Fruit fly (Drosophila melanogaster) whole organism, prepupa: ENCODE results near the gene CG13312.

Source experiments
- Blimp-1 ChIP-seq: fragments of 200-800 bp; sonication (Bioruptor generic); optimal IDR thresholded peaks from 3 replicates; lab custom pipeline; 2017; ENCODE audit warnings: missing biosample characterization, missing genetic modification characterization, mild to moderate bottlenecking, moderate library complexity, missing genetic modification reagents
- CG10631 ChIP-seq: fragments of 200-800 bp; sonication (Bioruptor generic); optimal IDR thresholded peaks from 2 replicates; lab custom pipeline; 2016; ENCODE audit warnings: missing biosample characterization, missing genetic modification characterization
- CG10669 ChIP-seq: fragments of 200-800 bp; sonication (Bioruptor generic); optimal IDR thresholded peaks from 3 replicates; lab custom pipeline; 2018; ENCODE audit warnings: missing biosample characterization, mild to moderate bottlenecking, missing genetic modification characterization, moderate library complexity
- CG11294 ChIP-seq: fragments of 200-800 bp; sonication (Bioruptor generic); IDR thresholded peaks from 2 replicates; pipeline ENCODE4 v1.3.6; 2022; ENCODE audit warnings: missing biosample characterization, missing genetic modification characterization
- CG11762 ChIP-seq: fragments of 200-800 bp; sonication (Bioruptor generic); optimal IDR thresholded peaks from 3 replicates; lab custom pipeline; 2016; ENCODE audit warnings: missing biosample characterization, missing genetic modification characterization; ENCODE audit not compliant: insufficient read depth
- CG11902 ChIP-seq: fragments of 200-800 bp; sonication (Bioruptor generic); optimal IDR thresholded peaks from 3 replicates; lab custom pipeline; 2016; ENCODE audit warnings: missing biosample characterization, missing genetic modification characterization
- CG15336 ChIP-seq: fragments of 200-800 bp; sonication (Bioruptor generic); IDR thresholded peaks from 2 replicates; pipeline ENCODE4 v1.3.6; 2022; ENCODE audit warnings: missing biosample characterization, missing genetic modification characterization
- CG1621 ChIP-seq: fragments of 200-800 bp; sonication (Bioruptor generic); optimal IDR thresholded peaks from 3 replicates; lab custom pipeline; 2018; ENCODE audit warnings: missing biosample characterization, mild to moderate bottlenecking, missing genetic modification characterization
- CG16779 ChIP-seq: fragments of 200-800 bp; sonication (Bioruptor generic); optimal IDR thresholded peaks from 3 replicates; lab custom pipeline; 2017; ENCODE audit warnings: missing biosample characterization, mild to moderate bottlenecking, missing genetic modification characterization
- CG3032 ChIP-seq: fragments of 200-800 bp; optimal IDR thresholded peaks from 2 replicates; lab custom pipeline; 2019; ENCODE audit warnings: missing biosample characterization, mild to moderate bottlenecking, missing genetic modification characterization, moderate library complexity
- CG31627 ChIP-seq: fragments of 200-800 bp; sonication (Bioruptor generic); optimal IDR thresholded peaks from 3 replicates; lab custom pipeline; 2016; ENCODE audit warnings: missing biosample characterization, missing genetic modification characterization
- CG34406 ChIP-seq: fragments of 200-800 bp; sonication (Bioruptor generic); optimal IDR thresholded peaks from 3 replicates; lab custom pipeline; 2016; ENCODE audit warnings: missing biosample characterization, missing genetic modification characterization
- CG3919 ChIP-seq: fragments of 200-800 bp; sonication (Bioruptor generic); optimal IDR thresholded peaks from 3 replicates; lab custom pipeline; 2016; ENCODE audit warnings: missing biosample characterization, missing genetic modification characterization
- CG6276 ChIP-seq: fragments of 200-800 bp; sonication (Bioruptor generic); optimal IDR thresholded peaks from 2 replicates; lab custom pipeline; 2017; ENCODE audit warnings: missing biosample characterization, mild to moderate bottlenecking, missing genetic modification characterization
- CG6808 ChIP-seq: fragments of 200-800 bp; sonication (Bioruptor generic); optimal IDR thresholded peaks from 3 replicates; lab custom pipeline; 2017; ENCODE audit warnings: missing biosample characterization, missing genetic modification characterization, mild to moderate bottlenecking, moderate library complexity, missing genetic modification reagents
- CG6854 ChIP-seq: fragments of 200-800 bp; sonication (Bioruptor generic); optimal IDR thresholded peaks from 2 replicates; lab custom pipeline; 2017; ENCODE audit warnings: missing biosample characterization, mild to moderate bottlenecking, missing genetic modification characterization
- CG7368 ChIP-seq: fragments of 200-800 bp; sonication (Bioruptor generic); optimal IDR thresholded peaks from 3 replicates; lab custom pipeline; 2016; ENCODE audit warnings: missing biosample characterization, missing genetic modification characterization
- CG9139 ChIP-seq: fragments of 200-800 bp; sonication (Bioruptor generic); optimal IDR thresholded peaks from 3 replicates; lab custom pipeline; 2017; ENCODE audit warnings: missing biosample characterization, mild to moderate bottlenecking, missing genetic modification characterization
- Eip75B ChIP-seq: fragments of 200-800 bp; sonication (Bioruptor generic); optimal IDR thresholded peaks from 3 replicates; lab custom pipeline; 2016; ENCODE audit warnings: missing biosample characterization, missing genetic modification characterization
- Eip78C ChIP-seq: fragments of 200-800 bp; sonication (Bioruptor generic); peaks from one replicate; lab custom pipeline; 2016; ENCODE audit warnings: missing biosample characterization, missing genetic modification characterization
- Eip93F ChIP-seq: fragments of 200-800 bp; sonication (Bioruptor generic); optimal IDR thresholded peaks from 2 replicates; lab custom pipeline; 2016; ENCODE audit warnings: missing biosample characterization, mild to moderate bottlenecking, missing genetic modification characterization
- Ets21C ChIP-seq: fragments of 200-800 bp; sonication (Bioruptor generic); optimal IDR thresholded peaks from 3 replicates; lab custom pipeline; 2016; ENCODE audit warnings: missing biosample characterization, missing genetic modification characterization
- Ets96B ChIP-seq: fragments of 200-800 bp; optimal IDR thresholded peaks from 2 replicates; lab custom pipeline; 2019; ENCODE audit warnings: missing biosample characterization, mild to moderate bottlenecking, missing genetic modification characterization, moderate library complexity
- Hr38 ChIP-seq: sonication (Bioruptor generic); optimal IDR thresholded peaks from 2 replicates; lab custom pipeline; 2016; ENCODE audit warnings: missing biosample characterization, missing genetic modification characterization
- Hr39 ChIP-seq: fragments of 200-800 bp; sonication (Bioruptor generic); optimal IDR thresholded peaks from 2 replicates; lab custom pipeline; 2016; ENCODE audit warnings: missing biosample characterization, missing genetic modification characterization
- Hr4 ChIP-seq: fragments of 200-800 bp; sonication (Bioruptor generic); optimal IDR thresholded peaks from 3 replicates; lab custom pipeline; 2016; ENCODE audit warnings: missing biosample characterization, missing genetic modification characterization
- Lpt ChIP-seq: fragments of 200-800 bp; sonication (Bioruptor generic); optimal IDR thresholded peaks from 3 replicates; lab custom pipeline; 2016; ENCODE audit warnings: missing biosample characterization, missing genetic modification characterization
- Met ChIP-seq: fragments of 200-800 bp; sonication (Bioruptor generic); optimal IDR thresholded peaks from 3 replicates; lab custom pipeline; 2016; ENCODE audit warnings: missing biosample characterization, missing genetic modification characterization
- OdsH ChIP-seq: fragments of 200-800 bp; sonication (Bioruptor generic); optimal IDR thresholded peaks from 3 replicates; lab custom pipeline; 2016; ENCODE audit warnings: missing biosample characterization, missing genetic modification characterization
- Smox ChIP-seq: fragments of 200-800 bp; sonication (Bioruptor generic); optimal IDR thresholded peaks from 3 replicates; lab custom pipeline; 2016; ENCODE audit warnings: missing biosample characterization, missing genetic modification characterization
- Sox102F ChIP-seq: fragments of 200-800 bp; sonication (Bioruptor generic); optimal IDR thresholded peaks from 2 replicates; lab custom pipeline; 2016; ENCODE audit warnings: missing biosample characterization, mild to moderate bottlenecking, missing genetic modification characterization
- Sox14 ChIP-seq: fragments of 200-800 bp; sonication (Bioruptor generic); optimal IDR thresholded peaks from 3 replicates; lab custom pipeline; 2016; ENCODE audit warnings: missing biosample characterization, missing genetic modification characterization
- Sox15 ChIP-seq: fragments of 200-800 bp; sonication (Bioruptor generic); optimal IDR thresholded peaks from 3 replicates; lab custom pipeline; 2016; ENCODE audit warnings: missing biosample characterization, missing genetic modification characterization
- achi ChIP-seq: fragments of 200-800 bp; sonication (Bioruptor generic); optimal IDR thresholded peaks from 3 replicates; lab custom pipeline; 2016; ENCODE audit warnings: missing biosample characterization, missing genetic modification characterization
- acj6 ChIP-seq: fragments of 200-800 bp; sonication (Bioruptor generic); optimal IDR thresholded peaks from 3 replicates; lab custom pipeline; 2016; ENCODE audit warnings: missing biosample characterization, missing genetic modification characterization
- cyc ChIP-seq: fragments of 200-800 bp; sonication (Bioruptor generic); optimal IDR thresholded peaks from 3 replicates; lab custom pipeline; 2016; ENCODE audit warnings: missing biosample characterization, missing genetic modification characterization
- dac ChIP-seq: fragments of 200-800 bp; sonication (Bioruptor generic); optimal IDR thresholded peaks from 2 replicates; lab custom pipeline; 2017; ENCODE audit warnings: missing biosample characterization, mild to moderate bottlenecking, missing genetic modification characterization
- dsx ChIP-seq: fragments of 200-800 bp; optimal IDR thresholded peaks from 3 replicates; lab custom pipeline; 2019; ENCODE audit warnings: missing biosample characterization, mild to moderate bottlenecking, missing genetic modification characterization, moderate library complexity; ENCODE audit not compliant: poor library complexity, severe bottlenecking
- eg ChIP-seq: fragments of 200-800 bp; sonication (Bioruptor generic); IDR thresholded peaks from 3 replicates; pipeline ENCODE4 v1.3.6; 2022; ENCODE audit warnings: missing biosample characterization, missing genetic modification characterization
- esn ChIP-seq: fragments of 200-800 bp; sonication (Bioruptor generic); optimal IDR thresholded peaks from 2 replicates; lab custom pipeline; 2016; ENCODE audit warnings: missing biosample characterization, mild to moderate bottlenecking, missing genetic modification characterization, moderate library complexity
- fd59A ChIP-seq: fragments of 200-800 bp; sonication (Bioruptor generic); optimal IDR thresholded peaks from 2 replicates; lab custom pipeline; 2017; ENCODE audit warnings: missing biosample characterization, mild to moderate bottlenecking, missing genetic modification characterization, missing genetic modification reagents
- fd85E ChIP-seq: fragments of 200-800 bp; sonication (Bioruptor generic); optimal IDR thresholded peaks from 3 replicates; lab custom pipeline; 2016; ENCODE audit warnings: missing biosample characterization, missing genetic modification characterization
- fkh ChIP-seq: fragments of 200-800 bp; sonication (Bioruptor generic); optimal IDR thresholded peaks from 3 replicates; lab custom pipeline; 2017; ENCODE audit warnings: missing biosample characterization, mild to moderate bottlenecking, missing genetic modification characterization, moderate library complexity
- lz ChIP-seq: fragments of 200-800 bp; sonication (Bioruptor generic); optimal IDR thresholded peaks from 3 replicates; lab custom pipeline; 2016; ENCODE audit warnings: missing biosample characterization, missing genetic modification characterization
- pdm3 ChIP-seq: fragments of 200-800 bp; sonication (Bioruptor generic); optimal IDR thresholded peaks from 3 replicates; lab custom pipeline; 2016; ENCODE audit warnings: missing biosample characterization, missing genetic modification characterization
- salr ChIP-seq, 2 experiments: fragments of 200-800 bp; sonication (Bioruptor generic); optimal IDR thresholded peaks; 3 replicates each; lab custom pipeline; 2016 to 2018; ENCODE audit warnings: missing biosample characterization in 2 of 2, missing genetic modification characterization in 2 of 2, mild to moderate bottlenecking in 1 of 2
- spab ChIP-seq: fragments of 200-800 bp; sonication (Bioruptor generic); optimal IDR thresholded peaks from 2 replicates; lab custom pipeline; 2017; ENCODE audit warnings: missing biosample characterization, mild to moderate bottlenecking, missing genetic modification characterization, missing genetic modification reagents
- ss ChIP-seq, 2 experiments: fragments of 200-800 bp; sonication (Bioruptor generic); optimal IDR thresholded peaks; 2 replicates in 1 of 2; 3 replicates in 1 of 2; lab custom pipeline; 2017 to 2018; ENCODE audit warnings: mild to moderate bottlenecking in 2 of 2, missing biosample characterization in 2 of 2, missing genetic modification characterization in 2 of 2, moderate library complexity in 1 of 2
- topi ChIP-seq: fragments of 200-800 bp; sonication (Bioruptor generic); optimal IDR thresholded peaks from 3 replicates; lab custom pipeline; 2016; ENCODE audit warnings: missing biosample characterization, missing genetic modification characterization
- vri ChIP-seq: fragments of 200-800 bp; sonication (Bioruptor generic); optimal IDR thresholded peaks from 3 replicates; lab custom pipeline; 2016; ENCODE audit warnings: missing biosample characterization, mild to moderate bottlenecking, missing genetic modification characterization

CG13312 gene

DNA sequence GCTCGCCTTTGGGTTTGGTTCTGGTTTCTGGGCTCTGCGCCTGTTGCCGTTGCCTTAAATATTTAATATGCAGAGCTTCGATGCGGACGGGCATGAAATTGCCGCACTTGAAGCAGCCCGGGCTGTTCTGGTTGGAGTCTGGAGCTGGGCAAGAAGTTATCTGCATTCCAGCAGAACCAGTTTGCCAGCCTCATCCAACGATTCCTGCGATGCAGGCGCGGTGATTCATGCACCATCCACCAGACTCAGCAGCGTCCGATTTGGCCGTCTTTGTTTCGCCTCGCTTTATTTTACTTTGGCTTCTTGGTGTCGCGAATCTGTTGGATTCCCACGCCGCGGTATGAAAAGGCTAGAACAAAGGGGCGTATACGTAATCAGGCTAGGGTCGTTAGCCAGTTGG lies 12.4 kb upstream of the CG13312 start (continued):
- TF ChIP-seq Sox15, result no peak
- TF ChIP-seq Eip75B, result no peak
- no peak for TF ChIP-seq fd59A (GFP tag; lab: Kevin White, UChicago)
- TF ChIP-seq vri (GFP tag; lab: Kevin White, UChicago), result no peak

DNA sequence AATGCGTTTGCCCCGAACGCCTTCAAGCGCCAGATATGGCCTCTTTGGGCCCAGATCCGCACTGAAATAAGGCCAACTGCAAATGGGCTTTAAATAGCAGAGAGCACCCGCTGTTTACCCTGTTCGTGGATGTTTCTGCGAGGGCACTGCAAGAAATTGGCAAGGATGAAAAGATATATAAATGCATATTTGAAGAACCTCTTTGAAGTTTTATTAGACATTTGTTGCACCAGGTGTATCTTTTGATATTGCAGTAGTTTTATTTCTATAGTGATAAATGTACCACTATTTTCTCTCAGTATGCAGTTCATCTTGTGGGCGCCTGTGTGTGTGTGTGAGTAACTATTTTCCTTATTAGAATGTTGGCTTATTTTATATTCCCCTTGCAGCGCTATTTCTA lies 6.5 kb upstream of the CG13312 start:
- TF ChIP-seq CG3032, result no peak
- TF ChIP-seq CG9139 (GFP tag; lab: Kevin White, UChicago), result peak; percentile 13
- peak; percentile 41 for TF ChIP-seq CG6808 (GFP tag; lab: Kevin White, UChicago)
- TF ChIP-seq CG16779 (tag; lab: Kevin White, UChicago), result no peak
- TF ChIP-seq Met (GFP tag; lab: Kevin White, UChicago), result no peak
- TF ChIP-seq eg, result peak; percentile 86
- TF ChIP-seq CG1621 (tag; lab: Kevin White, UChicago), result no peak
- TF ChIP-seq vri (GFP tag; lab: Kevin White, UChicago), result no peak
- TF ChIP-seq acj6 (GFP tag; lab: Kevin White, UChicago), result peak; percentile 39
- peak; percentile 85 for TF ChIP-seq CG15336
- TF ChIP-seq Smox (GFP tag; lab: Kevin White, UChicago), result no peak
- peak; percentile 46 for TF ChIP-seq OdsH (GFP tag; lab: Kevin White, UChicago)
- TF ChIP-seq ss (GFP tag; optimal IDR thresholded peaks at IDR 0.05; lab: Kevin White, UChicago), result peak; percentile 27 to 31
- TF ChIP-seq Eip93F (GFP tag; lab: Kevin White, UChicago), result no peak
- no peak for TF ChIP-seq fd85E
- peak; percentile 47 for TF ChIP-seq Ets96B
- TF ChIP-seq salr (GFP tag; optimal IDR thresholded peaks at IDR 0.05; lab: Kevin White, UChicago), result peak in 1 of 2 experiments; percentile 53
- no peak for TF ChIP-seq cyc (GFP tag; lab: Kevin White, UChicago)
- peak; percentile 4 for TF ChIP-seq topi
- peak; percentile 10 for TF ChIP-seq Hr39 (GFP tag; lab: Kevin White, UChicago)
- peak; percentile 43 for TF ChIP-seq CG6276 (GFP tag; lab: Kevin White, UChicago)
- no peak for TF ChIP-seq Ets21C (GFP tag; lab: Kevin White, UChicago)
- peak; percentile 7 for TF ChIP-seq CG7368 (GFP tag; lab: Kevin White, UChicago)
- TF ChIP-seq CG10631 (GFP tag; lab: Kevin White, UChicago), result peak; percentile 32
- TF ChIP-seq CG11294 (GFP tag; lab: Robert Waterston, UW), result peak; percentile 78
- TF ChIP-seq Hr4 (GFP tag; lab: Kevin White, UChicago), result peak; percentile 63
- TF ChIP-seq fd59A (GFP tag; lab: Kevin White, UChicago), result peak; percentile 56
- TF ChIP-seq esn (GFP tag; lab: Kevin White, UChicago), result no peak
- peak; percentile 50 for TF ChIP-seq achi (GFP tag; lab: Kevin White, UChicago)
- TF ChIP-seq CG11902 (GFP tag; lab: Kevin White, UChicago), result no peak
- peak; percentile 46 for TF ChIP-seq spab (GFP tag; lab: Kevin White, UChicago)
- peak; percentile 48 for TF ChIP-seq dsx (GFP tag; lab: Kevin White, UChicago)
- no peak for TF ChIP-seq Hr38
- TF ChIP-seq fkh (GFP tag; lab: Kevin White, UChicago), result no peak
- TF ChIP-seq Lpt (GFP tag; lab: Kevin White, UChicago), result peak; percentile 35
- TF ChIP-seq CG6854, result no peak
- no peak for TF ChIP-seq Sox15
- TF ChIP-seq Eip78C (GFP tag; lab: Kevin White, UChicago), result peak; percentile 90
- peak; percentile 20 for TF ChIP-seq pdm3 (GFP tag; lab: Kevin White, UChicago)
- TF ChIP-seq CG3919, result peak; percentile 63
- TF ChIP-seq dac, result no peak
- TF ChIP-seq Blimp-1 (GFP tag; lab: Kevin White, UChicago), result no peak
- no peak for TF ChIP-seq CG31627 (GFP tag; lab: Kevin White, UChicago)
- peak; percentile 5 for TF ChIP-seq lz
- TF ChIP-seq Sox102F (GFP tag; lab: Kevin White, UChicago), result no peak
- TF ChIP-seq Sox14 (GFP tag; lab: Kevin White, UChicago), result peak; percentile 44
- peak; percentile 57 for TF ChIP-seq CG10669 (GFP tag; lab: Kevin White, UChicago)
- TF ChIP-seq CG11762 (GFP tag; lab: Kevin White, UChicago), result no peak
- TF ChIP-seq Eip75B, result peak; percentile 30
- TF ChIP-seq CG34406 (GFP tag; lab: Kevin White, UChicago), result no peak
